Worm (Caenorhabditis elegans) whole organism, midembryonic: ENCODE results near the gene F37A8.2.

Source experiments
- T22C8.4 ChIP-seq: fragments of 200-800 bp; sonication (Bioruptor generic); IDR thresholded peaks from 2 replicates; pipeline ENCODE4 v1.3.6; 2022; ENCODE audit warnings: missing genetic modification characterization, missing compliant biosample characterization
- cog-1 ChIP-seq: sonication (generic microtip); optimal IDR thresholded peaks from 2 replicates; lab custom pipeline; 2016; ENCODE audit warnings: missing genetic modification characterization, missing compliant biosample characterization
- flt-1 ChIP-seq: fragments of 200-800 bp; sonication (Bioruptor generic); IDR thresholded peaks from 2 replicates; pipeline ENCODE4 v1.3.6; 2022; ENCODE audit warnings: missing genetic modification characterization, missing compliant biosample characterization
- tab-1 ChIP-seq: fragments of 200-800 bp; sonication (Bioruptor generic); IDR thresholded peaks from 2 replicates; pipeline ENCODE4 v1.3.6; 2022; ENCODE audit warnings: missing genetic modification characterization, missing compliant biosample characterization
- ztf-29 ChIP-seq: fragments of 200-800 bp; sonication (Bioruptor generic); IDR thresholded peaks from 2 replicates; pipeline ENCODE4 v1.3.6; 2022; ENCODE audit warnings: missing genetic modification reagents, missing genetic modification characterization, missing compliant biosample characterization

ce11 chrIII:3969133-3969532 is 37.8 kb upstream of the F37A8.2 start:
- TF ChIP-seq tab-1, result no peak
- no peak for TF ChIP-seq cog-1 (tag; lab: Kevin White, UChicago)
- no peak for TF ChIP-seq T22C8.4 (GFP tag; lab: Robert Waterston, UW)
- no peak for TF ChIP-seq ztf-29 (GFP tag; lab: Robert Waterston, UW)
- no peak for TF ChIP-seq flt-1
